Worm (Caenorhabditis elegans) whole organism, young adult: ENCODE results near the gene T22B2.2.

Experiments
- B0336.3 ChIP-seq: fragments of 200-800 bp; sonication (Bioruptor generic); IDR thresholded peaks from 2 replicates; pipeline ENCODE4 v1.3.6; 2022; ENCODE audit warnings: missing genetic modification characterization, missing compliant biosample characterization
- ama-1 ChIP-seq, 3 experiments: fragments of 150-350 bp in 1 of 3; sonication (generic microtip) in 2 of 3; optimal IDR thresholded peaks; 2 replicates each; lab custom pipeline; 2014 to 2018; ENCODE audit warnings: missing biosample characterization in 2 of 3, missing genetic modification characterization in 2 of 3, missing genetic modification reagents in 2 of 3
- gei-17 ChIP-seq: fragments of 200-800 bp; sonication (Bioruptor generic); optimal IDR thresholded peaks from 2 replicates; lab custom pipeline; 2018; ENCODE audit warnings: mild to moderate bottlenecking, missing genetic modification characterization, missing compliant biosample characterization
- nhr-90 ChIP-seq: sonication (generic microtip); optimal IDR thresholded peaks from 2 replicates; lab custom pipeline; 2016; ENCODE audit warnings: missing genotype, mild to moderate bottlenecking, missing genetic modification characterization, missing compliant biosample characterization

- TF ChIP-seq B0336.3 (GFP tag; lab: Robert Waterston, UW): no peak
- no peak for TF ChIP-seq gei-17
- no peak for TF ChIP-seq nhr-90 (tag; lab: Kevin White, UChicago)
- TF ChIP-seq ama-1 (optimal IDR thresholded peaks at IDR 0.05; lab: Kevin White, UChicago): no peak
- no peak for TF ChIP-seq ama-1 (GFP tag; optimal IDR thresholded peaks at IDR 0.05; lab: Kevin White, UChicago)
Measured at ce11 chrX:3901389-3901788, 18.8 kb upstream of the T22B2.2 start.
